Worm (Caenorhabditis elegans): ENCODE data around the gene tag-322.

Gene tag-322

DNA sequence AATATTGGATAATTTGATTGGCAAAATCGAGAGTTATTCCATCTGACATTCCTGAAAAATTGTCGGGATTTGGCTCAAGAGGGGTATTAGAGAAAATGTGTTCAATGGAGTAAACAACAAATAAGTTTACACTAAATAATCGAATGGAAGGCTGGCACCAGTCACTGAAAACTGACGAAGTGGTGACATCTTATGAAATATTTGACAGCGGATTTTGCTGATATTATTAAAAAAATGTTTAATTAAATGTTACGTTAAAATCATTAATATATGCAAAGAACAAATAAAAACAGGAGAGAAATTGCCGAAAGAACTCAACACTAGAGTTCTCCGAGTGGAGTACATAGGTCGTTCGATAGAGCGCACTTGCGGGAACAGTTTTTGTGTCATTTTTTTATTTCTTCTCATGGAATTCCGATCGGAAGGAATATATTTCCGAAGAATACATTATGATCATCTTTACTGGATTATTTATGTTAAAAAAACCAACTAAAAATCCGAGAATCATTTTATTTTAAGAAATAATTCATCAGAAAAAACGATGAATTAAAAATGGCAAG is at the start of gene tag-322:
tag-322 (minus strand) TSS at position 51 of the 560 bp plus-strand sequence.
- TF ChIP-seq nhr-76 (tag; optimal IDR thresholded peaks at IDR 0.05) = no peak
- no peak for TF ChIP-seq hlh-17 (GFP tag; optimal IDR thresholded peaks at IDR 0.05; ENCODE audit: borderline replicate concordance)
- no peak for TF ChIP-seq aha-1 (tag; optimal IDR thresholded peaks at IDR 0.05)
- peak; percentile 85 for TF ChIP-seq nhr-71 (tag; optimal IDR thresholded peaks at IDR 0.05)
- TF ChIP-seq snu-23 (GFP tag; optimal IDR thresholded peaks at IDR 0.05) = peak; percentile 83
- TF ChIP-seq dsc-1 (tag; optimal IDR thresholded peaks at IDR 0.05) = peak; percentile 75
- TF ChIP-seq nhr-12 (tag; optimal IDR thresholded peaks at IDR 0.05) = no peak
- TF ChIP-seq fkh-8 (tag; optimal IDR thresholded peaks at IDR 0.05) = peak; percentile 16
- TF ChIP-seq Y116A8C.19 (tag; optimal IDR thresholded peaks at IDR 0.05; ENCODE audit: borderline replicate concordance) = no peak
- peak; percentile 70 for TF ChIP-seq C16A3.4 (tag; optimal IDR thresholded peaks at IDR 0.05)
- no peak for TF ChIP-seq unc-30 (tag; optimal IDR thresholded peaks at IDR 0.05)
- TF ChIP-seq lsy-2 (tag; optimal IDR thresholded peaks at IDR 0.05) = peak; percentile 89 to 90
- TF ChIP-seq nhr-11 (tag; optimal IDR thresholded peaks at IDR 0.05) = peak; percentile 27
- peak; percentile 53 to 74 (median 72) for TF ChIP-seq dpl-1 (GFP tag; optimal IDR thresholded peaks at IDR 0.05)
- no peak for TF ChIP-seq ceh-63 (GFP tag; optimal IDR thresholded peaks at IDR 0.05)
- no peak for TF ChIP-seq mef-2 (tag; optimal IDR thresholded peaks at IDR 0.05)
- no peak for TF ChIP-seq ceh-90 (tag; optimal IDR thresholded peaks at IDR 0.05)
- no peak for TF ChIP-seq C34B4.2 (tag; optimal IDR thresholded peaks at IDR 0.05)
- TF ChIP-seq snpc-4 (tag; optimal IDR thresholded peaks at IDR 0.05) = no peak
- no peak for TF ChIP-seq nhr-84 (tag; optimal IDR thresholded peaks at IDR 0.05)
- TF ChIP-seq lin-15B (tag; optimal IDR thresholded peaks at IDR 0.05) = peak; percentile 76
- TF ChIP-seq fos-1 (tag; optimal IDR thresholded peaks at IDR 0.05) = no peak
- peak; percentile 52 to 59 (median 52) for TF ChIP-seq ceh-82 (tag; optimal IDR thresholded peaks at IDR 0.05)
- TF ChIP-seq nhr-28 (tag; optimal IDR thresholded peaks at IDR 0.05) = no peak
- TF ChIP-seq unc-98 (GFP tag; IDR thresholded peaks at IDR 0.05) = no peak
- TF ChIP-seq nhr-85 (tag) = peak; percentile 83
- TF ChIP-seq vab-15 (tag; optimal IDR thresholded peaks at IDR 0.05) = no peak
- peak; percentile 42 for TF ChIP-seq egl-13 (tag; optimal IDR thresholded peaks at IDR 0.05)
- TF ChIP-seq mdl-1 (tag; optimal IDR thresholded peaks at IDR 0.05) = peak in 1 of 2 experiments; percentile 32
- TF ChIP-seq ets-5 (GFP tag; IDR thresholded peaks at IDR 0.05) = no peak
- peak; percentile 50 for TF ChIP-seq lir-3 (tag; optimal IDR thresholded peaks at IDR 0.05; ENCODE audit: poor library complexity)
- TF ChIP-seq efl-1 (optimal IDR thresholded peaks at IDR 0.05) = peak; percentile 72 to 77
- TF ChIP-seq efl-1 (GFP tag; optimal IDR thresholded peaks at IDR 0.05 in 1 of 2) = peak; percentile 69 to 96
- TF ChIP-seq nhr-47 (tag; optimal IDR thresholded peaks at IDR 0.05) = peak; percentile 80
- peak in 1 of 2 experiments; percentile 30 for TF ChIP-seq ztf-11 (tag; optimal IDR thresholded peaks at IDR 0.05)
- TF ChIP-seq nhr-19 (GFP tag; conservative IDR thresholded peaks at IDR 0.05) = peak; percentile 62
- peak; percentile 20 for TF ChIP-seq unc-130 (tag; optimal IDR thresholded peaks at IDR 0.05)
- no peak for TF ChIP-seq efl-3 (GFP tag; optimal IDR thresholded peaks at IDR 0.05)
- peak; percentile 51 for TF ChIP-seq blmp-1 (tag; optimal IDR thresholded peaks at IDR 0.05)
- no peak for TF ChIP-seq jun-1 (tag; optimal IDR thresholded peaks at IDR 0.05)
- TF ChIP-seq sox-4 (tag; optimal IDR thresholded peaks at IDR 0.05) = peak; percentile 13
- TF ChIP-seq skn-1 (tag; optimal IDR thresholded peaks at IDR 0.05) = peak; percentile 68
- TF ChIP-seq ama-1 (optimal IDR thresholded peaks at IDR 0.05) = peak; percentile 64
- peak; percentile 79 for TF ChIP-seq xbp-1 (tag; optimal IDR thresholded peaks at IDR 0.05)
- peak; percentile 15; the same call in 1 of the 2 replicates for TF ChIP-seq isw-1 (GFP tag; IDR thresholded peaks at IDR 0.05)
- TF ChIP-seq lin-13 (GFP tag; optimal IDR thresholded peaks at IDR 0.05) = no peak
- peak; percentile 67 to 77 for TF ChIP-seq lin-35 (GFP tag; optimal IDR thresholded peaks at IDR 0.05)
- TF ChIP-seq nhr-237 (tag; optimal IDR thresholded peaks at IDR 0.05) = no peak
- peak; percentile 51 for TF ChIP-seq unc-86 (tag; optimal IDR thresholded peaks at IDR 0.05)
- TF ChIP-seq mep-1 (tag; optimal IDR thresholded peaks at IDR 0.05) = peak; percentile 85
- peak; percentile 76 for TF ChIP-seq nhr-20 (tag; optimal IDR thresholded peaks at IDR 0.05)
- TF ChIP-seq grh-1 (GFP tag; IDR thresholded peaks at IDR 0.05) = 0 out of 2 replicates have a peak, but pooled peaks have one; percentile 11
- TF ChIP-seq lin-14 (GFP tag; optimal IDR thresholded peaks at IDR 0.05) = peak; percentile 75
